Worm (Caenorhabditis elegans) whole organism, dauer: ENCODE results near the gene F09E5.14.

ENCODE experiments used
- unc-62 ChIP-seq: sonication (generic microtip); optimal IDR thresholded peaks from 2 replicates; lab custom pipeline; 2017; ENCODE audit warnings: missing biosample characterization, missing genetic modification reagents, missing genetic modification characterization

F09E5.14 gene

DNA sequence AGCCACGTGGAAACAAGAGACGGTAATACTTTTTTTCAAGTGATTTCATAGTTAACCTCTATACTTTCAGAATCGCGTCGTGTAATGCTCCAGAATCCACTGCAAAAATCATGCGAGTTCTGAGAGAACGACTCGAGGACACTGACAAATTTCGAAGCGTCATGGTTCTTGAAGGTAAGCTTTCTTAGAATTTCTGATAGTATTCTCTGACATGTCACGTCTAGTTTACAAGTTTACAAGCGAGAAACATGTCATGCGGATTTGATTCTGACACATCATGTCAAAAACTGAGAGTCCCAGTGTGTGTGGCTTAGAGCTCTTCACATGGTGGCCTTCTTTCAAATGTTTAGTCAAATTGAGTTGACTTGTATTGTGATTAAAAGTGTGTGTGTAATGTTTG is 10.0 kb downstream of the F09E5.14 start:
- no peak for TF ChIP-seq unc-62 (GFP tag; lab: Kevin White, UChicago)

ce11 chrII:5333729-5334255 is 10.9 kb downstream of the F09E5.14 start:
- TF ChIP-seq unc-62 (GFP tag; lab: Kevin White, UChicago): no peak

DNA sequence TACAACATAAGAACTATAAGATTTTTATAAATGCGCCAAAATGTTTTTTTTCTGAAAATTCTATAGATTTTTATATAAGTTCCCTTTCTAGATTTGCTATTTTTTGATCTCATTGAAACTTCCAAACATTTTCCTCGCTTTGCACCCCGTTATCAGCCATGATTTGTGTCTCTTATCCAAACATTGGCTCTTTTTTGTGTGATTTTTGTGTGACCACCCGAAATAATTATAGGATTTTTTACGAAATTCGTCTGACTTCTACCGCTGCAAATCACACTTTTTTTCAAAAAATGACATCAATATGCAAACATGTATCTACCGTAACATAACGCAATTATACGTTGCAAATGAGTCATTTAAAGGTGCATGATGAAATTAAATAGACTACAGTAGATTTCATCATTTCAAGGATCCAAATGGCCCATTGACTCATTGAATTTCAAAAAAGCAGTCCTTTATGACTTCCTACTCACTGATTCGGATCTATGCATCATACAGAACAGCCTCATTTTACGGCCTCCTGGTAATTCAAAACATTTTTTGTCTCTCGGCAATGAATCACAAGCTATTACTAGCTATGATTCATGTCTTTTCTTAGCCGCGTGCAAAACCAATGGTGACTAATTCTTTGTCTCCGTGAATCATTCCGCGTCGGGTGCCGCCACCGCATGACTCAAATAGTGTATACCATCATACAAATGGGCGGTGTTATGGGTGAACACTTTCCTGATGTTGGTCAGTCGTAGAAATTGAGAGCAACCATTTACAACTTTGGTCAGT is 12.1 kb downstream of the F09E5.14 start:
- TF ChIP-seq unc-62 (GFP tag; lab: Kevin White, UChicago): no peak

- TF ChIP-seq unc-62 (GFP tag; lab: Kevin White, UChicago): no peak
Measured at ce11 chrII:5331677-5332303, 12.9 kb downstream of the F09E5.14 start.

DNA sequence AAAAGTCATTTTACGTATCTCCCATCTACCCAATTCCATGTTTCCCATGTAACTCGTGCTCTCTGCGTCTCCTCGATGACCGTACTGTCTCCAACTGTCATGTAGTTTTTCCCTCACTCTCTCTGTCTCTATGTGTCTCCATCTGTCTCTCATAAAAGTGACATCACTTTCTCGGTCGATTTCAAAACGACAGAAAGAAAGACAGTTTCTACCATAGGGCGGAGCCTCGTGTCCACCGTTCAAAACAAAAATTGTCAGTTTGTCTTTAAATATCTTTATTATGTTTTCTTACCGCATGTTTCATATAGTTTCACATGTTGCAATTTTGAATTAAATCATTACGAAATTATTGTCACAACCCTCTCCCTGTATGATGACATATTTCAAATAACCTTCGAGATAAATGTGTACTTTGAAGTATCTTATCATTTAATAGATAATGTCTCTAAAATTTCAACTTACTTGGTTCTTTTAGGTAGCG is 14.4 kb downstream of the F09E5.14 start:
- TF ChIP-seq unc-62 (GFP tag; lab: Kevin White, UChicago): no peak

DNA sequence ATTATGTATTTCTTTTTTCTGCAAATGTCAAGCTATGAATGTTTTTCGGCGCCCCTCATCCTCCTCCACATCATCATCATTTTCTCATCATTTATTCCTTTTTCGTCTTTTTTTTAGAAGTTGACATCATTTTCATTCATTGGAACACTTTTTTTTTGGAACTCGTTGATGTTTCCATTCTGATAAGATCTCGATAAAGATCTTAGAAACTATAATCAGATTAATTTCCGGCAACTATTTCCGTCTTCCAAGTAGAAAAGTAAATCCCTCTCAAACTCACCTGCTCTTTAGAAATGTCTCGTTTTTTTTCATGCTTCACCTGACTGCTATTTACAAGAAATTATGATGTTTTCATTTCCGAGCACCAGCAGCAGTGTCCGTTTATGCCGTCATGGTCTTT is 15.8 kb downstream of the F09E5.14 start:
- no peak for TF ChIP-seq unc-62 (GFP tag; lab: Kevin White, UChicago)

DNA sequence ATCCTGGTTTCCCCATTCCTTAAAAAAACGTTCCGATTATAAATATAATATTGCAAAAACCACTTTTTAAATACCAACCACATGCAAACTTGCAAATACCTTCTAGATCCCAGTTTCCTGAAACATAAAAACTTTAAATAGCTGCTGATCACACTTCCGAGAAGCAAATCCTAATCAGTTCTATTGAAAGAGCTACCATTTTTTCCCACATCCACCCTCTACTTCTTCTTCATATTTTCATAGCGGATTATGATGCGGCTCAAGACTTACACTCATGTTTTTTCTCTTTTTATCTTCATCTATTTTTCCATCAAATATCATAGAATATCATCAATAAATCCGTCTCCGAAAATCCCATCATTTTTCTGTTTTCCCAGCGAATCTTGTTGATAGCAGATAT is 17.8 kb downstream of the F09E5.14 start:
- TF ChIP-seq unc-62 (GFP tag; lab: Kevin White, UChicago): no peak

ce11 chrII:5326024-5326627 is 18.5 kb downstream of the F09E5.14 start:
- no peak for TF ChIP-seq unc-62 (GFP tag; lab: Kevin White, UChicago)

ce11 chrII:5324653-5325052 is 20.0 kb downstream of the F09E5.14 start:
- TF ChIP-seq unc-62 (GFP tag; lab: Kevin White, UChicago): no peak

- TF ChIP-seq unc-62 (GFP tag; lab: Kevin White, UChicago): no peak
Measured at ce11 chrII:5323773-5324172, 20.9 kb downstream of the F09E5.14 start.

ce11 chrII:5322732-5323326 is 21.8 kb downstream of the F09E5.14 start, which contains the start of gene vhp-1:
Gene vhp-1 (plus strand): TSS chrII:5323276.
- TF ChIP-seq unc-62 (GFP tag; lab: Kevin White, UChicago): no peak

- TF ChIP-seq unc-62 (GFP tag; lab: Kevin White, UChicago): no peak
Measured at ce11 chrII:5321718-5322286, 22.9 kb downstream of the F09E5.14 start.

DNA sequence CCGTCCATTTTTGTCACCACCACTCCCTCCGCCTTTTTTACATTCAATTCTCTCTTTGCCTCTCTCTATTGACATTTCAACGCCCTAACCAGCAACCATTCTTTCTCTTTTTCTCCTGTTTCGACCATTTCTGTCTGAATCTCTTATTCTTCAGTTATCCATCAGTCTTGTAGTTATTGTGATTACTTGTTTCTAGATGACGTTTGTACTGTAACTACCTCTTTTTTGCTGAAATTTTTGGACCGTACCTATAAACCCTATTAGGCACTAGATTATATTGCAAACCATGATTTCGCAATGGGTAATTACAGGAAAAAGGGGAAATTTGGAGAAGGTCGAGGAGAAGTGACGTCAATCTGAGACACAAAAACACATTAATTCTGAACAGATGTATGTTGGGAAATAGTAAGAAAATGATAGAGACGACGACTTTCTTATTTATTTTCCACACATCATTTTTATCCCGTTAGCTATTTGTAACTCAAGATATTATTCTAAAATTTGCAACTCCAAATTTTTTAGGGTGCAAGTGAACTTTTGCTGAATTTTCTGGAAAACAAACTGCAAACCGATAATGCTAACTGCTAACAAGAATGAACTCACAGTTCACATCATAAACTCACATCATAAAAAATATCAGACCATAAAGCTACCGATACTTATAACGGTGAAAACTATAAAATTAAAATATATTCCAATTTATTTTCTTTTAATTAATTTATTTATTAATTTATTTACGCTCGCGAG is 24.3 kb downstream of the F09E5.14 start:
- no peak for TF ChIP-seq unc-62 (GFP tag; lab: Kevin White, UChicago)

DNA sequence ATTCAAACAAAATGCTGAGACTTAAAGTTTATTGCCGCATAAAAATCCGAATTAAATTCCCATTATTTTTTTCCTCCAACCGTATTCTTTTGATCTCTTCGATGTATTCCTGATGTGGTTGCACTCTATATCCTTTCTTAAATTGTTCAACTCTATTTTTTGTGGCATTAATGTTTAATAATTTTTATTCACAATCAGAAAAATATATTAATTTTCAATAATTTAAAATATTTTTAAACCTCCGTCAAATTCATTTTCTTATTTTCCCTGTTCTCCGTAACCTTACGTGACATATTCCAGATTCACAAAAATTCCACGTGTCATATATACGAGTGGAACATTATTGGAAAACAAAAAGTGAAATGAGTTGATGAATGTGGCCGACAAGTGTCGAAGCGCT is 32.9 kb downstream of the F09E5.14 start, which contains the start of gene gcy-12:
TSS of gene gcy-12 (plus strand) at position 301 of the 400 bp plus-strand sequence.
- no peak for TF ChIP-seq unc-62 (GFP tag; lab: Kevin White, UChicago)

- no peak for TF ChIP-seq unc-62 (GFP tag; lab: Kevin White, UChicago)
Measured at ce11 chrII:5310795-5311194, 33.9 kb downstream of the F09E5.14 start.
